Worm (Caenorhabditis elegans): ENCODE measurements around the gene F02C12.3.
A peak's percentile ranks its signal among the peaks of the same experiment; 100 is the strongest.

Gene F02C12.3

ce11 chrX:13401311-13401710, 4.5 kb downstream of the F02C12.3 start:
- no peak for TF ChIP-seq tbx-37 (GFP tag; conservative IDR thresholded peaks at IDR 0.05)
- TF ChIP-seq tra-4 (tag; optimal IDR thresholded peaks at IDR 0.05): no peak
- no peak for TF ChIP-seq hmg-4 (GFP tag; optimal IDR thresholded peaks at IDR 0.05)
- no peak for TF ChIP-seq pes-1 (GFP tag; IDR thresholded peaks at IDR 0.05)
- no peak for TF ChIP-seq hmbx-1 (tag; optimal IDR thresholded peaks at IDR 0.05)
- no peak for TF ChIP-seq ets-7 (tag; optimal IDR thresholded peaks at IDR 0.05)
- no peak for TF ChIP-seq aly-1 (tag; optimal IDR thresholded peaks at IDR 0.05)
- no peak for TF ChIP-seq hnd-1 (tag; optimal IDR thresholded peaks at IDR 0.05)
- no peak for TF ChIP-seq F13C5.2 (tag; optimal IDR thresholded peaks at IDR 0.05)
- TF ChIP-seq B0310.2 (tag; optimal IDR thresholded peaks at IDR 0.05): no peak
- TF ChIP-seq ceh-13 (GFP tag; optimal IDR thresholded peaks at IDR 0.05): no peak
- TF ChIP-seq scrt-1 (GFP tag; IDR thresholded peaks at IDR 0.05): no peak
- no peak for TF ChIP-seq tbx-11 (GFP tag; IDR thresholded peaks at IDR 0.05)
- TF ChIP-seq ama-1 (optimal IDR thresholded peaks at IDR 0.05): no peak
- no peak for TF ChIP-seq sea-1 (GFP tag; conservative IDR thresholded peaks at IDR 0.05)
- no peak for TF ChIP-seq ceh-36 (tag; optimal IDR thresholded peaks at IDR 0.05)
- no peak for TF ChIP-seq flt-1 (GFP tag; IDR thresholded peaks at IDR 0.05)

ce11 chrX:13401783-13402182, 5.0 kb downstream of the F02C12.3 start, which contains the start of gene F02C12.1:
F02C12.1 (plus strand) TSS chrX:13402083.
- TF ChIP-seq hnd-1 (tag; optimal IDR thresholded peaks at IDR 0.05) (no peak), ets-7 (tag; optimal IDR thresholded peaks at IDR 0.05) (no peak), tbx-11 (GFP tag; IDR thresholded peaks at IDR 0.05) (no peak), hmbx-1 (tag; optimal IDR thresholded peaks at IDR 0.05) (no peak)

ce11 chrX:13409543-13409942, 12.8 kb downstream of the F02C12.3 start, which contains the start of the genes cyp-13B1 and C29F7.1:
cyp-13B1 (minus strand) TSS chrX:13409643.
C29F7.1 (plus strand) TSS chrX:13409936.
- TF ChIP-seq hmbx-1 (tag; optimal IDR thresholded peaks at IDR 0.05) (no peak), ceh-36 (tag; optimal IDR thresholded peaks at IDR 0.05) (no peak), tbx-37 (GFP tag; conservative IDR thresholded peaks at IDR 0.05) (no peak), aly-1 (tag; optimal IDR thresholded peaks at IDR 0.05) (no peak), ama-1 (optimal IDR thresholded peaks at IDR 0.05) (no peak), hmg-4 (GFP tag; optimal IDR thresholded peaks at IDR 0.05) (no peak), B0310.2 (tag; optimal IDR thresholded peaks at IDR 0.05) (no peak)

- TF ChIP-seq tra-4 (tag; optimal IDR thresholded peaks at IDR 0.05): no peak
- TF ChIP-seq tbx-11 (GFP tag; IDR thresholded peaks at IDR 0.05): no peak
Observed at ce11 chrX:13411306-13411705, 14.5 kb downstream of the F02C12.3 start.

- TF ChIP-seq ets-7 (tag; optimal IDR thresholded peaks at IDR 0.05): no peak
- no peak for TF ChIP-seq F13C5.2 (tag; optimal IDR thresholded peaks at IDR 0.05)
- no peak for TF ChIP-seq flt-1 (GFP tag; IDR thresholded peaks at IDR 0.05)
- TF ChIP-seq hmg-4 (GFP tag; optimal IDR thresholded peaks at IDR 0.05): no peak
- TF ChIP-seq tbx-11 (GFP tag; IDR thresholded peaks at IDR 0.05): no peak
- no peak for TF ChIP-seq tra-4 (tag; optimal IDR thresholded peaks at IDR 0.05)
- TF ChIP-seq pes-1 (GFP tag; IDR thresholded peaks at IDR 0.05): no peak
- no peak for TF ChIP-seq B0310.2 (tag; optimal IDR thresholded peaks at IDR 0.05)
- TF ChIP-seq aly-1 (tag; optimal IDR thresholded peaks at IDR 0.05): no peak
- TF ChIP-seq tbx-37 (GFP tag; conservative IDR thresholded peaks at IDR 0.05): no peak
- no peak for TF ChIP-seq scrt-1 (GFP tag; IDR thresholded peaks at IDR 0.05)
- TF ChIP-seq hmbx-1 (tag; optimal IDR thresholded peaks at IDR 0.05): no peak
- TF ChIP-seq ceh-36 (tag; optimal IDR thresholded peaks at IDR 0.05): no peak
- TF ChIP-seq hnd-1 (tag; optimal IDR thresholded peaks at IDR 0.05): no peak
- TF ChIP-seq ceh-13 (GFP tag; optimal IDR thresholded peaks at IDR 0.05): no peak
- TF ChIP-seq ama-1 (optimal IDR thresholded peaks at IDR 0.05): no peak
- TF ChIP-seq sea-1 (GFP tag; conservative IDR thresholded peaks at IDR 0.05): no peak
Observed at ce11 chrX:13412307-13412706, 15.5 kb downstream of the F02C12.3 start.

ce11 chrX:13414974-13415373, 18.2 kb downstream of the F02C12.3 start:
- TF ChIP-seq ama-1 (optimal IDR thresholded peaks at IDR 0.05) (no peak), ceh-13 (GFP tag; optimal IDR thresholded peaks at IDR 0.05) (peak; percentile 51), hmg-4 (GFP tag; optimal IDR thresholded peaks at IDR 0.05) (no peak), flt-1 (GFP tag; IDR thresholded peaks at IDR 0.05) (peak; percentile 76), scrt-1 (GFP tag; IDR thresholded peaks at IDR 0.05) (peak; percentile 81), tbx-37 (GFP tag; conservative IDR thresholded peaks at IDR 0.05) (peak; percentile 53; the same call in 1 of the 2 replicates), ets-7 (tag; optimal IDR thresholded peaks at IDR 0.05) (no peak), F13C5.2 (tag; optimal IDR thresholded peaks at IDR 0.05) (peak; percentile 68), pes-1 (GFP tag; IDR thresholded peaks at IDR 0.05) (peak; percentile 85), hmbx-1 (tag; optimal IDR thresholded peaks at IDR 0.05) (peak; percentile 11), ceh-36 (tag; optimal IDR thresholded peaks at IDR 0.05) (peak; percentile 56), tra-4 (tag; optimal IDR thresholded peaks at IDR 0.05) (peak; percentile 55), sea-1 (GFP tag; conservative IDR thresholded peaks at IDR 0.05) (peak; percentile 73; the same call in 1 of the 2 replicates), hnd-1 (tag; optimal IDR thresholded peaks at IDR 0.05) (peak; percentile 42), aly-1 (tag; optimal IDR thresholded peaks at IDR 0.05) (no peak), tbx-11 (GFP tag; IDR thresholded peaks at IDR 0.05) (peak; percentile 74; the same call in 1 of the 2 replicates), B0310.2 (tag; optimal IDR thresholded peaks at IDR 0.05) (peak; percentile 18)

- TF ChIP-seq flt-1 (GFP tag; IDR thresholded peaks at IDR 0.05) (no peak), tbx-11 (GFP tag; IDR thresholded peaks at IDR 0.05) (no peak), ets-7 (tag; optimal IDR thresholded peaks at IDR 0.05) (no peak), ama-1 (optimal IDR thresholded peaks at IDR 0.05) (no peak), ceh-13 (GFP tag; optimal IDR thresholded peaks at IDR 0.05) (no peak), aly-1 (tag; optimal IDR thresholded peaks at IDR 0.05) (no peak), tra-4 (tag; optimal IDR thresholded peaks at IDR 0.05) (no peak), hmbx-1 (tag; optimal IDR thresholded peaks at IDR 0.05) (no peak), hmg-4 (GFP tag; optimal IDR thresholded peaks at IDR 0.05) (no peak), sea-1 (GFP tag; conservative IDR thresholded peaks at IDR 0.05) (no peak), B0310.2 (tag; optimal IDR thresholded peaks at IDR 0.05) (no peak)
Observed at ce11 chrX:13415722-13416121, 18.9 kb downstream of the F02C12.3 start, which contains the start of gene C29F7.2. C29F7.2 (plus strand) TSS chrX:13416078.

ce11 chrX:13417479-13417878, 20.7 kb downstream of the F02C12.3 start:
- TF ChIP-seq pes-1 (GFP tag; IDR thresholded peaks at IDR 0.05): no peak
- no peak for TF ChIP-seq tbx-11 (GFP tag; IDR thresholded peaks at IDR 0.05)
- TF ChIP-seq ama-1 (optimal IDR thresholded peaks at IDR 0.05): no peak
- no peak for TF ChIP-seq hmg-4 (GFP tag; optimal IDR thresholded peaks at IDR 0.05)
